Worm (Caenorhabditis elegans): ENCODE results near the gene lea-1.

DNA sequence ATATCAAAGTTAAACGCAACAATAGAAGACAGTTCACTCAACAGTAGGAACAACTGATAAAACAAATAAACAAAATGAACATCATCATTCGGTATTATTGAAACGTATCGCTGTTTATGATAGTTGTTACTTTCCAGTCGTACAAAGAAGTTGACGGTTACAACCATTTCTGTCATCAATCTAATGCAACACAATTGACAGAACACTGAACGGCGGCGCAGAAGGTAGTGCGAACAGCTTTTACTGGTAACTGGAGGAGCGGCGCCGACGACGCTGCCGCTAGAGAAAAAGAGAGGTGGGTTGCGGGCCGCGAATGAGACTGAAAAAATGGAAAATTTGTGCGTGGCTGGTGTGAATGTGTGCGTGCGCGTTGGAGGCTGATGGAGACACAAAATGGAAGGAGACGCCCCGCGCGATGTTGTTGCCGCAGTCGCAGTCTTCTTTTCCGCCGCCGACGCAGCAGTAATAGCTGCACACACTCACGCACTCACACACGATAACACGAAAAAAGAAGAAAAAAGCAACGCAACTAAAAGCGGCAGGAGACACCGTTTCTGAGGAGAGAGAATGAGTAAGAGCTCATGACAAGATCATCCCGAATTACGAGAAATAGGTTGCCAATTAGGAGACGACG lies 47.5 kb upstream of the lea-1 start:
- no peak for TF ChIP-seq ama-1 (optimal IDR thresholded peaks at IDR 0.05)
- no peak for TF ChIP-seq nhr-11 (tag; optimal IDR thresholded peaks at IDR 0.05)
- no peak for TF ChIP-seq unc-130 (GFP tag; optimal IDR thresholded peaks at IDR 0.05)
- TF ChIP-seq nhr-6 (tag; optimal IDR thresholded peaks at IDR 0.05): no peak

Measured in whole organism, L4 larva.